Fruit fly (Drosophila melanogaster): ENCODE measurements around the gene CG8260.

The CG8260 gene

DNA sequence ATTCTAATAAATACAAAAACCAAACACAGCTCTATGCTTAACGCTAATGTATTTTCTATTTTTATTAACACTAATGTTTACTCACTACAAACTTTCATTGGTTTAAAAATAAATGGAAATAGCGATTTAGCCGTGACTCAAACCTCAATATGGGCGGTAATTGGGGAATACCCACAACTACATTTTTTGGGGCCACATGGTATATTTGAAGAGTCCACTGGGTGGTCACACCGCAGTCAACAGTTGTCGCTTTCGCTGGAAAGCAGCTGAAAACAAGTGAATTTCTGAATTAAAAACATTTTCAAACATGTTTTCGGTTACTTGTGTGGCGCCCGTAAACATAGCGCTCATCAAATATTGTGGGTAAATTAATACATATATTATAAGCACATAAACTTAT lies 7.2 kb upstream of the CG8260 start, which contains the start of gene Mvd (continued):
- peak; percentile 48 for TF ChIP-seq trem (tag; optimal IDR thresholded peaks at IDR 0.05)
- TF ChIP-seq CG13775 (GFP tag; optimal IDR thresholded peaks at IDR 0.05): no peak
- 0 out of 3 replicates have a peak, but pooled peaks have one; percentile 24 for TF ChIP-seq CG2199 (GFP tag; IDR thresholded peaks at IDR 0.05)
- no peak for TF ChIP-seq Bteb2 (GFP tag; optimal IDR thresholded peaks at IDR 0.05)
- TF ChIP-seq rib (GFP tag; IDR thresholded peaks at IDR 0.05): no peak
- peak; percentile 69 for TF ChIP-seq Opbp (GFP tag; IDR thresholded peaks at IDR 0.05; ENCODE audit: partially characterized antibody)
- peak; percentile 84 for TF ChIP-seq CG1603 (tag; optimal IDR thresholded peaks at IDR 0.05)
- TF ChIP-seq hkb (optimal IDR thresholded peaks at IDR 0.05): peak; percentile 17
- TF ChIP-seq hkb (GFP tag; IDR thresholded peaks at IDR 0.05): no peak
- no peak for TF ChIP-seq CG8089 (GFP tag; optimal IDR thresholded peaks at IDR 0.05)
- TF ChIP-seq CG7786 (GFP tag; optimal IDR thresholded peaks at IDR 0.05): no peak
- TF ChIP-seq Adf1 (GFP tag; IDR thresholded peaks at IDR 0.05): peak; percentile 8; the same call in 1 of the 2 replicates
- TF ChIP-seq CG6765 (GFP tag; optimal IDR thresholded peaks at IDR 0.05): no peak
- TF ChIP-seq CG11504 (tag; optimal IDR thresholded peaks at IDR 0.05): no peak
- no peak for TF ChIP-seq CG3726 (GFP tag; IDR thresholded peaks at IDR 0.05)
- no peak for TF ChIP-seq Eip74EF (GFP tag; optimal IDR thresholded peaks at IDR 0.05)
- no peak for TF ChIP-seq lilli (GFP tag; optimal IDR thresholded peaks at IDR 0.05)
- no peak for TF ChIP-seq CG17568 (GFP tag; optimal IDR thresholded peaks at IDR 0.05)
- TF ChIP-seq Dip2 (GFP tag; IDR thresholded peaks at IDR 0.05): no peak
- TF ChIP-seq Fer1 (GFP tag; optimal IDR thresholded peaks at IDR 0.05): peak; percentile 39
- TF ChIP-seq eyg (GFP tag; optimal IDR thresholded peaks at IDR 0.05): no peak
- TF ChIP-seq CG4617 (GFP tag; optimal IDR thresholded peaks at IDR 0.05; ENCODE audit: borderline replicate concordance): peak; percentile 18
- TF ChIP-seq CG2116 (GFP tag; optimal IDR thresholded peaks at IDR 0.05): peak; percentile 60
- TF ChIP-seq CG18599 (GFP tag; optimal IDR thresholded peaks at IDR 0.05): no peak
- TF ChIP-seq Rx (GFP tag; IDR thresholded peaks at IDR 0.05): no peak
- TF ChIP-seq pan (optimal IDR thresholded peaks at IDR 0.05): no peak
- no peak for TF ChIP-seq pan (GFP tag; optimal IDR thresholded peaks at IDR 0.05 in 1 of 2, IDR thresholded peaks at IDR 0.05 in 1 of 2)
- TF ChIP-seq Myb (GFP tag; optimal IDR thresholded peaks at IDR 0.05): peak; percentile 53
- no peak for TF ChIP-seq fd64A (GFP tag; optimal IDR thresholded peaks at IDR 0.05)
- peak; percentile 14 for TF ChIP-seq Xbp1 (GFP tag; optimal IDR thresholded peaks at IDR 0.05)
- peak; percentile 33 for TF ChIP-seq kah (GFP tag; optimal IDR thresholded peaks at IDR 0.05)
- peak; percentile 89 for TF ChIP-seq CG3995 (GFP tag; optimal IDR thresholded peaks at IDR 0.05)
- no peak for TF ChIP-seq nmo (GFP tag; optimal IDR thresholded peaks at IDR 0.05)
- peak; percentile 31 for TF ChIP-seq CG33213 (GFP tag; optimal IDR thresholded peaks at IDR 0.05)
- TF ChIP-seq en (GFP tag; optimal IDR thresholded peaks at IDR 0.05): no peak
- TF ChIP-seq br (optimal IDR thresholded peaks at IDR 0.05): no peak
- peak; percentile 27 for TF ChIP-seq CG15601 (tag; optimal IDR thresholded peaks at IDR 0.05)
- TF ChIP-seq Hr3 (GFP tag; optimal IDR thresholded peaks at IDR 0.05): peak; percentile 0
- no peak for TF ChIP-seq cg (GFP tag; optimal IDR thresholded peaks at IDR 0.05)
- peak; percentile 31 for TF ChIP-seq CG17829 (tag; optimal IDR thresholded peaks at IDR 0.05)
- peak; percentile 15 for TF ChIP-seq ftz-f1 (GFP tag; optimal IDR thresholded peaks at IDR 0.05)
- TF ChIP-seq tx (GFP tag; optimal IDR thresholded peaks at IDR 0.05): no peak
- TF ChIP-seq Stat92E (GFP tag; optimal IDR thresholded peaks at IDR 0.05): peak in 1 of 3 experiments; percentile 3
- peak; percentile 81 for TF ChIP-seq CG15514 (GFP tag; optimal IDR thresholded peaks at IDR 0.05)
- TF ChIP-seq CG17385 (GFP tag; optimal IDR thresholded peaks at IDR 0.05): no peak
- TF ChIP-seq Sox102F (GFP tag; optimal IDR thresholded peaks at IDR 0.05): no peak
- TF ChIP-seq phol (tag; optimal IDR thresholded peaks at IDR 0.05): peak; percentile 60
- TF ChIP-seq E2f2 (GFP tag; IDR thresholded peaks at IDR 0.05): peak; percentile 58
- no peak for TF ChIP-seq Hey (tag; optimal IDR thresholded peaks at IDR 0.05)
- no peak for TF ChIP-seq nerfin-2 (GFP tag; IDR thresholded peaks at IDR 0.05; ENCODE audit: partially characterized antibody)
- no peak for TF ChIP-seq BtbVII (GFP tag; optimal IDR thresholded peaks at IDR 0.05)
